Worm (Caenorhabditis elegans) whole organism, early embryonic: ENCODE data around the gene Y46H3A.5.

Source experiments
- B0310.2 ChIP-seq: sonication (generic microtip); optimal IDR thresholded peaks from 2 replicates; lab custom pipeline; 2016; ENCODE audit warnings: mild to moderate bottlenecking, missing genetic modification characterization, missing compliant biosample characterization
- F13C5.2 ChIP-seq: sonication (generic microtip); optimal IDR thresholded peaks from 2 replicates; lab custom pipeline; 2017; ENCODE audit warnings: mild to moderate bottlenecking, missing genetic modification characterization, inconsistent platforms, missing compliant biosample characterization
- ama-1 ChIP-seq: fragments of 150-350 bp; optimal IDR thresholded peaks from 2 replicates; lab custom pipeline; 2014
- ceh-36 ChIP-seq: sonication (generic microtip); optimal IDR thresholded peaks from 2 replicates; lab custom pipeline; 2016; ENCODE audit warnings: missing genetic modification characterization, inconsistent platforms, missing compliant biosample characterization
- ets-7 ChIP-seq: sonication (generic microtip); optimal IDR thresholded peaks from 2 replicates; lab custom pipeline; 2016; ENCODE audit warnings: missing genotype, missing genetic modification characterization, missing compliant biosample characterization
- hmg-4 ChIP-seq: fragments of 200-800 bp; sonication (Bioruptor generic); optimal IDR thresholded peaks from 2 replicates; lab custom pipeline; 2018; ENCODE audit warnings: mild to moderate bottlenecking, missing genetic modification characterization, missing compliant biosample characterization
- hnd-1 ChIP-seq: sonication (generic microtip); optimal IDR thresholded peaks from 2 replicates; lab custom pipeline; 2016; ENCODE audit warnings: missing genetic modification characterization, missing compliant biosample characterization
- scrt-1 ChIP-seq: fragments of 200-800 bp; sonication (Bioruptor generic); IDR thresholded peaks from 2 replicates; pipeline ENCODE4 v1.3.6; 2022; ENCODE audit warnings: missing genetic modification characterization, missing compliant biosample characterization
- sea-1 ChIP-seq: fragments of 200-800 bp; sonication (Bioruptor generic); conservative IDR thresholded peaks from 2 replicates; pipeline ENCODE4 v1.3.6; 2022; ENCODE audit warnings: missing genetic modification characterization, missing compliant biosample characterization
- tbx-11 ChIP-seq: fragments of 200-800 bp; sonication (Bioruptor generic); IDR thresholded peaks from 2 replicates; pipeline ENCODE4 v1.3.6; 2022; ENCODE audit warnings: missing genetic modification characterization, missing compliant biosample characterization

- TF ChIP-seq B0310.2 (tag; lab: Kevin White, UChicago) (no peak), ama-1 (lab: Kevin White, UChicago) (no peak), hnd-1 (tag; lab: Kevin White, UChicago) (no peak), hmg-4 (GFP tag; lab: Kevin White, UChicago) (no peak), ceh-36 (tag; lab: Kevin White, UChicago) (no peak), ets-7 (no peak), F13C5.2 (tag; lab: Kevin White, UChicago) (no peak), scrt-1 (GFP tag; lab: Robert Waterston, UW) (no peak), tbx-11 (GFP tag; lab: Robert Waterston, UW) (no peak), sea-1 (GFP tag; lab: Robert Waterston, UW) (no peak)
Measured at ce11 chrV:1820016-1820415, 5.3 kb upstream of the Y46H3A.5 start.
